Fruit fly (Drosophila melanogaster) whole organism, embryonic: ENCODE data around the gene CG15641.

Source experiments
- Adf1 ChIP-seq: fragments of 200-800 bp; sonication (Bioruptor generic); IDR thresholded peaks from 2 replicates; pipeline ENCODE4 v1.3.6; 2022; ENCODE audit warnings: missing biosample characterization, missing genetic modification characterization
- Bdp1 ChIP-seq: fragments of 200-800 bp; sonication (Bioruptor generic); optimal IDR thresholded peaks from 3 replicates; lab custom pipeline; 2016; ENCODE audit warnings: missing biosample characterization, missing genetic modification characterization
- CG10321 ChIP-seq: fragments of 200-800 bp; sonication (Bioruptor generic); IDR thresholded peaks from 2 replicates; pipeline ENCODE4 v1.3.6; 2022; ENCODE audit warnings: missing biosample characterization, missing genetic modification characterization
- CG11247 ChIP-seq: fragments of 200-800 bp; sonication (Bioruptor generic); IDR thresholded peaks from 2 replicates; pipeline ENCODE4 v1.3.6; 2022; ENCODE audit warnings: missing biosample characterization, missing genetic modification characterization
- CG11456 ChIP-seq: fragments of 200-800 bp; sonication (Bioruptor generic); IDR thresholded peaks from 3 replicates; pipeline ENCODE4 v1.3.6; 2022; ENCODE audit warnings: missing biosample characterization, missing genetic modification characterization
- CG11504 ChIP-seq: fragments of 200-800 bp; sonication (Bioruptor generic); optimal IDR thresholded peaks from 3 replicates; lab custom pipeline; 2019; ENCODE audit warnings: missing biosample characterization, mild to moderate bottlenecking, missing genetic modification characterization, moderate library complexity
- CG13287 ChIP-seq: fragments of 200-800 bp; sonication (Bioruptor generic); IDR thresholded peaks from 2 replicates; pipeline ENCODE4 v1.3.6; 2022; ENCODE audit warnings: missing biosample characterization, missing genetic modification characterization; ENCODE audit not compliant: partially characterized antibody
- CG1603 ChIP-seq: fragments of 200-800 bp; sonication (Bioruptor generic); optimal IDR thresholded peaks from 2 replicates; lab custom pipeline; 2019; ENCODE audit warnings: missing biosample characterization, mild to moderate bottlenecking, missing genetic modification characterization, moderate library complexity
- CG16863 ChIP-seq: fragments of 200-800 bp; sonication (Bioruptor generic); optimal IDR thresholded peaks from 3 replicates; lab custom pipeline; 2016; ENCODE audit warnings: missing biosample characterization, missing genetic modification characterization
- CG2202 ChIP-seq: fragments of 200-800 bp; sonication (Bioruptor generic); optimal IDR thresholded peaks from 2 replicates; lab custom pipeline; 2018; ENCODE audit warnings: missing biosample characterization, mild to moderate bottlenecking, missing genetic modification characterization
- CG2875 ChIP-seq: fragments of 200-800 bp; sonication (Bioruptor generic); optimal IDR thresholded peaks from 2 replicates; lab custom pipeline; 2017; ENCODE audit warnings: missing biosample characterization, mild to moderate bottlenecking, missing genetic modification characterization, missing genetic modification reagents
- CG3065 ChIP-seq: fragments of 200-800 bp; sonication (Bioruptor generic); optimal IDR thresholded peaks from 2 replicates; lab custom pipeline; 2016; ENCODE audit warnings: missing biosample characterization, missing genetic modification characterization
- CG31441 ChIP-seq: fragments of 200-800 bp; sonication (Bioruptor generic); IDR thresholded peaks from 2 replicates; pipeline ENCODE4 v1.3.6; 2022; ENCODE audit warnings: missing biosample characterization, missing genetic modification characterization
- CG32767 ChIP-seq: fragments of 200-800 bp; sonication (Bioruptor generic); IDR thresholded peaks from 2 replicates; pipeline ENCODE4 v1.3.6; 2022; ENCODE audit warnings: missing biosample characterization, missing genetic modification characterization
- CG33213 ChIP-seq: fragments of 200-800 bp; sonication (Bioruptor generic); optimal IDR thresholded peaks from 3 replicates; lab custom pipeline; 2016; ENCODE audit warnings: missing biosample characterization, missing genetic modification characterization
- CG3838 ChIP-seq: fragments of 200-800 bp; sonication (Bioruptor generic); optimal IDR thresholded peaks from 3 replicates; lab custom pipeline; 2016; ENCODE audit warnings: missing biosample characterization, missing genetic modification characterization
- CG6175 ChIP-seq: fragments of 200-800 bp; sonication (Bioruptor generic); IDR thresholded peaks from 3 replicates; pipeline ENCODE4 v1.3.6; 2022; ENCODE audit warnings: missing biosample characterization, missing genetic modification characterization
- CG7987 ChIP-seq: fragments of 200-800 bp; sonication (Bioruptor generic); optimal IDR thresholded peaks from 2 replicates; lab custom pipeline; 2018; ENCODE audit warnings: missing biosample characterization, mild to moderate bottlenecking, missing genetic modification characterization, moderate library complexity
- CG9727 ChIP-seq: fragments of 200-800 bp; sonication (Bioruptor generic); optimal IDR thresholded peaks from 3 replicates; lab custom pipeline; 2017; ENCODE audit warnings: missing biosample characterization, mild to moderate bottlenecking, missing genetic modification characterization
- CG9817 ChIP-seq: fragments of 200-800 bp; sonication (Bioruptor generic); optimal IDR thresholded peaks from 2 replicates; lab custom pipeline; 2018; ENCODE audit warnings: missing biosample characterization, mild to moderate bottlenecking, missing genetic modification characterization, moderate library complexity
- Chrac-16 ChIP-seq: fragments of 200-800 bp; sonication (Bioruptor generic); optimal IDR thresholded peaks from 3 replicates; lab custom pipeline; 2016; ENCODE audit warnings: missing biosample characterization, missing genetic modification characterization
- CoRest ChIP-seq: fragments of 200-800 bp; sonication (Bioruptor generic); optimal IDR thresholded peaks from 3 replicates; lab custom pipeline; 2018; ENCODE audit warnings: missing biosample characterization, mild to moderate bottlenecking, missing genetic modification characterization, moderate library complexity
- Doc2 ChIP-seq: fragments of 200-800 bp; sonication (Bioruptor generic); IDR thresholded peaks from 2 replicates; pipeline ENCODE4 v1.3.6; 2022; ENCODE audit warnings: missing biosample characterization, missing genetic modification characterization
- E2f2 ChIP-seq: fragments of 200-800 bp; sonication (Bioruptor generic); IDR thresholded peaks from 2 replicates; pipeline ENCODE4 v1.3.6; 2022; ENCODE audit warnings: missing biosample characterization, missing genetic modification characterization
- GATAe ChIP-seq: fragments of 200-800 bp; sonication (Bioruptor generic); conservative IDR thresholded peaks from 2 replicates; pipeline ENCODE4 v1.3.6; 2022; ENCODE audit warnings: missing biosample characterization, missing genetic modification characterization
- Gug ChIP-seq: fragments of 200-800 bp; sonication (Bioruptor generic); IDR thresholded peaks from 4 replicates; pipeline ENCODE4 v1.3.6; 2022; ENCODE audit warnings: missing biosample characterization, missing genetic modification characterization
- H15 ChIP-seq: fragments of 200-800 bp; sonication (Bioruptor generic); IDR thresholded peaks from 3 replicates; pipeline ENCODE4 v1.3.6; 2022; ENCODE audit warnings: missing biosample characterization, missing genetic modification characterization
- Kr ChIP-seq: fragments of 200-800 bp; sonication (Bioruptor generic); optimal IDR thresholded peaks from 2 replicates; lab custom pipeline; 2017; ENCODE audit warnings: missing biosample characterization, mild to moderate bottlenecking, missing genetic modification characterization
- Mrtf ChIP-seq: fragments of 200-800 bp; sonication (Bioruptor generic); IDR thresholded peaks from 3 replicates; pipeline ENCODE4 v1.3.6; 2022; ENCODE audit warnings: missing biosample characterization, missing genetic modification characterization
- NC2β ChIP-seq: fragments of 200-800 bp; sonication (Bioruptor generic); optimal IDR thresholded peaks from 2 replicates; lab custom pipeline; 2016; ENCODE audit warnings: missing biosample characterization, missing genetic modification characterization
- Nf-YB ChIP-seq: fragments of 200-800 bp; sonication (Bioruptor generic); optimal IDR thresholded peaks from 3 replicates; lab custom pipeline; 2019; ENCODE audit warnings: missing biosample characterization, mild to moderate bottlenecking, missing genetic modification characterization, moderate library complexity
- Optix ChIP-seq: fragments of 200-800 bp; sonication (Bioruptor generic); IDR thresholded peaks from 3 replicates; pipeline ENCODE4 v1.3.6; 2022; ENCODE audit warnings: missing biosample characterization, missing genetic modification characterization
- Rx ChIP-seq: fragments of 200-800 bp; sonication (Bioruptor generic); IDR thresholded peaks from 2 replicates; pipeline ENCODE4 v1.3.6; 2022; ENCODE audit warnings: missing biosample characterization, missing genetic modification characterization
- Tbp ChIP-seq: fragments of >200 bp; optimal IDR thresholded peaks from 2 replicates; lab custom pipeline; 2018; ENCODE audit warnings: missing biosample characterization, missing genetic modification characterization
- al ChIP-seq: fragments of 200-800 bp; sonication (Bioruptor generic); IDR thresholded peaks from 2 replicates; pipeline ENCODE4 v1.3.6; 2022; ENCODE audit warnings: missing biosample characterization, missing genetic modification characterization
- ap ChIP-seq: fragments of 200-800 bp; sonication (Bioruptor generic); IDR thresholded peaks from 2 replicates; pipeline ENCODE4 v1.3.6; 2022; ENCODE audit warnings: missing biosample characterization, missing genetic modification characterization
- bab2 ChIP-seq: fragments of 200-800 bp; sonication (Bioruptor generic); optimal IDR thresholded peaks from 2 replicates; lab custom pipeline; 2016; ENCODE audit warnings: missing biosample characterization, missing genetic modification characterization
- chn ChIP-seq: fragments of 200-800 bp; sonication (Bioruptor generic); optimal IDR thresholded peaks from 2 replicates; lab custom pipeline; 2016; ENCODE audit warnings: missing biosample characterization, missing genetic modification characterization
- dmrt99B ChIP-seq: fragments of 200-800 bp; sonication (Bioruptor generic); optimal IDR thresholded peaks from 2 replicates; lab custom pipeline; 2018; ENCODE audit warnings: missing biosample characterization, mild to moderate bottlenecking, missing genetic modification characterization, moderate library complexity
- ewg ChIP-seq: fragments of 200-800 bp; sonication (Bioruptor generic); optimal IDR thresholded peaks from 3 replicates; lab custom pipeline; 2017; ENCODE audit warnings: mild to moderate bottlenecking, missing biosample characterization, missing genetic modification reagents, missing genetic modification characterization
- gsb-n ChIP-seq: fragments of 200-800 bp; sonication (Bioruptor generic); optimal IDR thresholded peaks from 3 replicates; lab custom pipeline; 2018; ENCODE audit warnings: missing biosample characterization, mild to moderate bottlenecking, missing genetic modification characterization
- gt ChIP-seq: fragments of 200-800 bp; sonication (Bioruptor generic); IDR thresholded peaks from 2 replicates; pipeline ENCODE4 v1.3.6; 2022; ENCODE audit warnings: missing biosample characterization, missing genetic modification characterization
- h ChIP-seq: fragments of >200 bp; optimal IDR thresholded peaks from 2 replicates; lab custom pipeline; 2017
- jing ChIP-seq: fragments of 200-800 bp; sonication (Bioruptor generic); optimal IDR thresholded peaks from 2 replicates; lab custom pipeline; 2018; ENCODE audit warnings: missing biosample characterization, mild to moderate bottlenecking, missing genetic modification characterization
- lmd ChIP-seq: fragments of 200-800 bp; sonication (Bioruptor generic); IDR thresholded peaks from 2 replicates; pipeline ENCODE4 v1.3.6; 2022; ENCODE audit warnings: missing biosample characterization, missing genetic modification characterization
- nerfin-2 ChIP-seq: fragments of 200-800 bp; sonication (Bioruptor generic); IDR thresholded peaks from 2 replicates; pipeline ENCODE4 v1.3.6; 2022; ENCODE audit warnings: missing biosample characterization, missing genetic modification characterization; ENCODE audit not compliant: partially characterized antibody
- org-1 ChIP-seq: fragments of 200-800 bp; sonication (Bioruptor generic); optimal IDR thresholded peaks from 2 replicates; lab custom pipeline; 2017; ENCODE audit warnings: missing biosample characterization, missing genetic modification characterization
- psq ChIP-seq: fragments of 200-800 bp; sonication (Bioruptor generic); optimal IDR thresholded peaks from 2 replicates; lab custom pipeline; 2017; ENCODE audit warnings: missing biosample characterization, missing genetic modification characterization
- sc ChIP-seq, 3 experiments: fragments of >200 bp in 2 of 3; fragments of 200-800 bp in 1 of 3; sonication (Bioruptor generic) in 1 of 3; optimal IDR thresholded peaks; 2 replicates in 2 of 3; 3 replicates in 1 of 3; lab custom pipeline; 2017; ENCODE audit warnings: mild to moderate bottlenecking in 1 of 3, missing biosample characterization in 1 of 3, missing genetic modification characterization in 1 of 3, missing genetic modification reagents in 1 of 3
- slou ChIP-seq: fragments of 200-800 bp; sonication (Bioruptor generic); optimal IDR thresholded peaks from 3 replicates; lab custom pipeline; 2016; ENCODE audit warnings: missing biosample characterization, missing genetic modification characterization
- usp ChIP-seq: fragments of >200 bp; optimal IDR thresholded peaks from 2 replicates; lab custom pipeline; 2017; ENCODE audit warnings: missing biosample characterization, missing genetic modification characterization
- vnd ChIP-seq: fragments of 200-800 bp; sonication (Bioruptor generic); IDR thresholded peaks from 3 replicates; pipeline ENCODE4 v1.3.6; 2022; ENCODE audit warnings: missing biosample characterization, missing genetic modification characterization; ENCODE audit not compliant: partially characterized antibody
- yki ChIP-seq: fragments of >200 bp; optimal IDR thresholded peaks from 3 replicates; lab custom pipeline; 2018

Gene CG15641

dm6 chrX:15462436-15462857 lies 5.2 kb upstream of the CG15641 start, which contains the start of the genes shtd, CG6294 and CG6299 (continued):
- TF ChIP-seq GATAe (no peak), CG2202 (no peak), chn (GFP tag; lab: Kevin White, UChicago) (no peak), NC2β (GFP tag; lab: Kevin White, UChicago) (no peak), h (lab: Kevin White, UChicago) (no peak), sc (optimal IDR thresholded peaks at IDR 0.05; lab: Kevin White, UChicago) (no peak), sc (GFP tag; optimal IDR thresholded peaks at IDR 0.05; lab: Kevin White, UChicago) (no peak), gsb-n (tag; lab: Kevin White, UChicago) (no peak), H15 (GFP tag; lab: Robert Waterston, UW) (no peak), CG11247 (GFP tag; lab: Robert Waterston, UW) (no peak), Kr (GFP tag; lab: Kevin White, UChicago) (no peak), Bdp1 (GFP tag; lab: Kevin White, UChicago) (peak; percentile 21), CG3065 (no peak), Adf1 (GFP tag; lab: Robert Waterston, UW) (no peak), CG7987 (GFP tag; lab: Kevin White, UChicago) (no peak), Optix (GFP tag; lab: Robert Waterston, UW) (no peak), vnd (GFP tag; lab: Robert Waterston, UW) (peak; percentile 98), ewg (GFP tag; lab: Kevin White, UChicago) (no peak), gt (GFP tag; lab: Robert Waterston, UW) (no peak), bab2 (no peak), nerfin-2 (peak; percentile 100), lmd (GFP tag; lab: Robert Waterston, UW) (no peak), Gug (no peak; the same call in 3 of the 4 replicates), CG11504 (tag; lab: Kevin White, UChicago) (no peak), yki (lab: Kevin White, UChicago) (no peak), Nf-YB (GFP tag; lab: Kevin White, UChicago) (no peak), Mrtf (no peak), dmrt99B (tag; lab: Kevin White, UChicago) (no peak), Rx (GFP tag; lab: Robert Waterston, UW) (no peak), CG9727 (GFP tag; lab: Kevin White, UChicago) (peak; percentile 27), CG6175 (GFP tag; lab: Robert Waterston, UW) (no peak), E2f2 (GFP tag; lab: Robert Waterston, UW) (peak; percentile 83), Chrac-16 (GFP tag; lab: Kevin White, UChicago) (no peak), CG1603 (tag; lab: Kevin White, UChicago) (no peak), CG13287 (GFP tag; lab: Robert Waterston, UW) (peak; percentile 95), CG33213 (GFP tag; lab: Kevin White, UChicago) (peak; percentile 48), Doc2 (GFP tag; lab: Robert Waterston, UW) (no peak), CG2875 (GFP tag; lab: Kevin White, UChicago) (no peak), org-1 (GFP tag; lab: Kevin White, UChicago) (no peak), Tbp (no peak), slou (GFP tag; lab: Kevin White, UChicago) (no peak), CG10321 (GFP tag; lab: Robert Waterston, UW) (no peak), usp (GFP tag; lab: Kevin White, UChicago) (no peak), CG32767 (GFP tag; lab: Robert Waterston, UW) (no peak), CG31441 (GFP tag; lab: Robert Waterston, UW) (no peak), CG3838 (GFP tag; lab: Kevin White, UChicago) (no peak), ap (GFP tag; lab: Robert Waterston, UW) (no peak), CG11456 (GFP tag; lab: Robert Waterston, UW) (no peak), CoRest (peak; percentile 58), jing (GFP tag; lab: Kevin White, UChicago) (no peak), psq (GFP tag; lab: Kevin White, UChicago) (no peak), CG9817 (tag; lab: Kevin White, UChicago) (peak; percentile 8), CG16863 (GFP tag; lab: Kevin White, UChicago) (no peak), al (no peak)
